Worm (Caenorhabditis elegans): ENCODE results near the gene smap-1.

smap-1 gene

DNA sequence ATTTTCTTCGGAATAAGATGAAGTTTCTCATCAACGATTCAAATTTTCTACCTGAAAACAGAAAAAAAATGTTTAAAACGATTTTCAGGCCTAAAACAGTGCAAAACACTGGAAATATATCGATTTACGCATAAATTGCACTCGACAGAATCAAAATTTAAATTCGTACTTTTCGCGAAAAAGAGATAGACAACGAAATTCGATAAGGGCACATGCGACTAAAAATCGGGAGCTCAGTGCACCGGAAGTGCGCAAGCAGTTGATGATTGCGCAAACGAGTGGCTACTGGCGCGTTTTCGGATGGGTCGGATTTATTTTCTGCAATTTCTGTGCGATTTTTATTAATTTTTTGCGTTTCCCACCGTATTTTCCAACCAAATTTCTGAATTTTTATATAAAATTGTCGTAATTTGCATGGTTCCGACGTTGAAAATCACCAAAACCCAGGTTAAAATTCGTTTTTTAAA, 32.6 kb downstream of the smap-1 start, which contains the start of the genes Y39A1A.21 and Y39A1A.22 (continued):
- no peak for TF ChIP-seq elt-4 (tag; optimal IDR thresholded peaks at IDR 0.05)
- no peak for TF ChIP-seq fax-1 (tag; optimal IDR thresholded peaks at IDR 0.05)
- TF ChIP-seq fkh-10 (GFP tag; optimal IDR thresholded peaks at IDR 0.05), result peak; percentile 70
- TF ChIP-seq F13H6.1 (tag; optimal IDR thresholded peaks at IDR 0.05), result no peak
- no peak for TF ChIP-seq pag-3 (tag; optimal IDR thresholded peaks at IDR 0.05; ENCODE audit: borderline replicate concordance)
- TF ChIP-seq pax-1 (tag; optimal IDR thresholded peaks at IDR 0.05), result no peak
- TF ChIP-seq C08G9.2 (tag; optimal IDR thresholded peaks at IDR 0.05), result peak; percentile 45
- TF ChIP-seq pha-4 (tag; optimal IDR thresholded peaks at IDR 0.05), result no peak
- peak; percentile 8 for TF ChIP-seq hlh-13 (GFP tag; optimal IDR thresholded peaks at IDR 0.05)
- TF ChIP-seq ttx-3 (tag; optimal IDR thresholded peaks at IDR 0.05), result peak; percentile 5
- no peak for TF ChIP-seq C38D4.7 (GFP tag; optimal IDR thresholded peaks at IDR 0.05)
- no peak for TF ChIP-seq ceh-9 (tag; optimal IDR thresholded peaks at IDR 0.05)
- no peak for TF ChIP-seq rnt-1 (tag; optimal IDR thresholded peaks at IDR 0.05)
- TF ChIP-seq syd-9 (tag; optimal IDR thresholded peaks at IDR 0.05), result no peak
- no peak for TF ChIP-seq T23F11.4 (GFP tag; optimal IDR thresholded peaks at IDR 0.05)
- peak; percentile 19 for TF ChIP-seq ref-2 (tag; optimal IDR thresholded peaks at IDR 0.05)
- TF ChIP-seq pros-1 (tag; optimal IDR thresholded peaks at IDR 0.05), result no peak
- no peak for TF ChIP-seq sox-4 (tag; optimal IDR thresholded peaks at IDR 0.05)
- peak; percentile 79 for TF ChIP-seq unc-42 (tag; optimal IDR thresholded peaks at IDR 0.05)
- TF ChIP-seq ama-1 (optimal IDR thresholded peaks at IDR 0.05), result no peak
- TF ChIP-seq nfya-1 (tag; optimal IDR thresholded peaks at IDR 0.05), result peak; percentile 80
- TF ChIP-seq dmd-4 (tag; optimal IDR thresholded peaks at IDR 0.05; ENCODE audit: borderline replicate concordance), result no peak
- TF ChIP-seq fkh-6 (tag; optimal IDR thresholded peaks at IDR 0.05), result no peak
- peak; percentile 8 for TF ChIP-seq hlh-30 (tag; optimal IDR thresholded peaks at IDR 0.05; ENCODE audit: insufficient read depth)
- no peak for TF ChIP-seq ets-4 (tag; optimal IDR thresholded peaks at IDR 0.05)
- no peak for TF ChIP-seq nhr-232 (tag; optimal IDR thresholded peaks at IDR 0.05)
- TF ChIP-seq pqm-1 (tag; optimal IDR thresholded peaks at IDR 0.05), result no peak
- no peak for TF ChIP-seq lin-11 (tag; optimal IDR thresholded peaks at IDR 0.05)
- TF ChIP-seq ceh-22 (tag; optimal IDR thresholded peaks at IDR 0.05), result no peak
- peak; percentile 40 for TF ChIP-seq gmeb-2 (tag; optimal IDR thresholded peaks at IDR 0.05)
- no peak for TF ChIP-seq pat-9 (tag; optimal IDR thresholded peaks at IDR 0.05)
- peak; percentile 38 for TF ChIP-seq dve-1 (tag; optimal IDR thresholded peaks at IDR 0.05)
- peak; percentile 63 for TF ChIP-seq tbx-2 (tag; optimal IDR thresholded peaks at IDR 0.05)
- TF ChIP-seq K09A11.1 (tag; optimal IDR thresholded peaks at IDR 0.05; ENCODE audit: insufficient read depth), result no peak
- no peak for TF ChIP-seq odd-2 (tag; optimal IDR thresholded peaks at IDR 0.05)
- no peak for TF ChIP-seq sox-2 (GFP tag; IDR thresholded peaks at IDR 0.05)
- no peak for TF ChIP-seq hlh-8 (tag; optimal IDR thresholded peaks at IDR 0.05)
- TF ChIP-seq ahr-1 (tag; optimal IDR thresholded peaks at IDR 0.05), result no peak
- no peak for TF ChIP-seq tbx-7 (tag; optimal IDR thresholded peaks at IDR 0.05)
- no peak for TF ChIP-seq unc-3 (GFP tag; conservative IDR thresholded peaks at IDR 0.05)
- no peak for TF ChIP-seq unc-3 (tag; optimal IDR thresholded peaks at IDR 0.05)
- peak; percentile 32 for TF ChIP-seq unc-86 (tag; optimal IDR thresholded peaks at IDR 0.05)
- TF ChIP-seq unc-55 (GFP tag; optimal IDR thresholded peaks at IDR 0.05), result no peak
- TF ChIP-seq lim-6 (tag; optimal IDR thresholded peaks at IDR 0.05), result no peak

DNA sequence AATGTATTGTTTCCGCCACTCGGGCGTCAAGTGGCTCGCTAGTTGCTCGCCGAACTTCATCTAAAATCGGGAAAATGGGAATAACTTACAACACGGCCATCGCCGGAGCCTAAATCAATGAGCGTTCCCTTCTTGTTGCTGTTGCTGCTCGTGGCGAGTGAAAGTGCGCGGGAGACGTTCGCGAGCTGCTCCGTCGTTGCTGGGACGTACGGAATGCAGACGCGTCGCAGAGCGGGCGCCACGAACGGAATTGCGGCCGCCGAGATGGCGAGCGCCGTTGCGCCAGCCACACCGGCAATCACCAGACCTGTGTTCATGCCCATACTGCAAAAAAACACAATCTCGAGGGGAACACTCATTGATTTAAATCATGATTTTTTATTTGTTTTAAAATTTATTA, 33.1 kb downstream of the smap-1 start:
- TF ChIP-seq ceh-34 (tag; optimal IDR thresholded peaks at IDR 0.05) (no peak), unc-42 (tag; optimal IDR thresholded peaks at IDR 0.05) (no peak), hlh-30 (tag; optimal IDR thresholded peaks at IDR 0.05; ENCODE audit: insufficient read depth) (no peak), tbx-2 (tag; optimal IDR thresholded peaks at IDR 0.05) (no peak), ceh-30 (tag; optimal IDR thresholded peaks at IDR 0.05) (no peak), elt-4 (tag; optimal IDR thresholded peaks at IDR 0.05) (no peak), dmd-4 (tag; optimal IDR thresholded peaks at IDR 0.05; ENCODE audit: borderline replicate concordance) (no peak), fax-1 (tag; optimal IDR thresholded peaks at IDR 0.05) (no peak), ceh-14 (tag; optimal IDR thresholded peaks at IDR 0.05) (no peak), Y22D7AL.16 (tag; optimal IDR thresholded peaks at IDR 0.05) (no peak)
